Fruit fly (Drosophila melanogaster) Kc167 (cell line): ENCODE data around the gene shakB.

Source experiments
- Myc ChIP-seq: fragments of >200 bp; optimal IDR thresholded peaks from 2 replicates; lab custom pipeline; 2017; ENCODE audit warnings: missing external identifiers
- Sin3A ChIP-seq: fragments of >200 bp; optimal IDR thresholded peaks from 2 replicates; lab custom pipeline; 2018; ENCODE audit warnings: missing external identifiers
- h ChIP-seq: fragments of >200 bp; optimal IDR thresholded peaks from 3 replicates; lab custom pipeline; 2018; ENCODE audit warnings: missing external identifiers
- psq ChIP-seq: fragments of >200 bp; optimal IDR thresholded peaks from 2 replicates; lab custom pipeline; 2017; ENCODE audit warnings: missing external identifiers
- ttk ChIP-seq: sonication (Bioruptor generic); optimal IDR thresholded peaks from 2 replicates; lab custom pipeline; 2017; ENCODE audit warnings: missing external identifiers

- TF ChIP-seq psq (lab: Kevin White, UChicago), result no peak
- no peak for TF ChIP-seq h (lab: Kevin White, UChicago)
- no peak for TF ChIP-seq Sin3A (lab: Kevin White, UChicago)
- no peak for TF ChIP-seq ttk (lab: Kevin White, UChicago)
- TF ChIP-seq Myc (lab: Kevin White, UChicago), result no peak
Measured at dm6 chrX:20723207-20723606, 203.6 kb downstream of the shakB start.
